Worm (Caenorhabditis elegans) whole organism, midembryonic: ENCODE data around the gene fbxa-19.

Experiments used
- T22C8.4 ChIP-seq: fragments of 200-800 bp; sonication (Bioruptor generic); IDR thresholded peaks from 2 replicates; pipeline ENCODE4 v1.3.6; 2022; ENCODE audit warnings: missing genetic modification characterization, missing compliant biosample characterization
- cog-1 ChIP-seq: sonication (generic microtip); optimal IDR thresholded peaks from 2 replicates; lab custom pipeline; 2016; ENCODE audit warnings: missing genetic modification characterization, missing compliant biosample characterization
- flt-1 ChIP-seq: fragments of 200-800 bp; sonication (Bioruptor generic); IDR thresholded peaks from 2 replicates; pipeline ENCODE4 v1.3.6; 2022; ENCODE audit warnings: missing genetic modification characterization, missing compliant biosample characterization
- med-1 ChIP-seq: sonication (generic microtip); optimal IDR thresholded peaks from 2 replicates; lab custom pipeline; 2017; ENCODE audit warnings: missing genetic modification characterization, mild to moderate bottlenecking, missing compliant biosample characterization, antibody characterized with exemption, missing genetic modification reagents; ENCODE audit not compliant: insufficient read depth

- TF ChIP-seq cog-1 (tag; lab: Kevin White, UChicago) (no peak), T22C8.4 (GFP tag; lab: Robert Waterston, UW) (no peak), med-1 (GFP tag; lab: Kevin White, UChicago) (no peak), flt-1 (GFP tag; lab: Robert Waterston, UW) (no peak)
These were observed 27.8 kb downstream of the fbxa-19 start, which contains the start of gene fbxa-27 for ce11 chrIII:1342919-1343419.
